Worm (Caenorhabditis elegans) whole organism, early embryonic: ENCODE measurements around the gene glb-11.

Experiments used
- B0310.2 ChIP-seq: sonication (generic microtip); optimal IDR thresholded peaks from 2 replicates; lab custom pipeline; 2016; ENCODE audit warnings: mild to moderate bottlenecking, missing genetic modification characterization, missing compliant biosample characterization
- aly-1 ChIP-seq: sonication (generic microtip); optimal IDR thresholded peaks from 2 replicates; lab custom pipeline; 2016; ENCODE audit warnings: missing genetic modification characterization, missing compliant biosample characterization
- ama-1 ChIP-seq: fragments of 150-350 bp; optimal IDR thresholded peaks from 2 replicates; lab custom pipeline; 2014
- ceh-13 ChIP-seq: fragments of 200-800 bp; sonication (Bioruptor generic); optimal IDR thresholded peaks from 2 replicates; lab custom pipeline; 2018; ENCODE audit warnings: mild to moderate bottlenecking, missing genetic modification characterization, missing compliant biosample characterization
- ceh-36 ChIP-seq: sonication (generic microtip); optimal IDR thresholded peaks from 2 replicates; lab custom pipeline; 2016; ENCODE audit warnings: missing genetic modification characterization, inconsistent platforms, missing compliant biosample characterization
- ets-7 ChIP-seq: sonication (generic microtip); optimal IDR thresholded peaks from 2 replicates; lab custom pipeline; 2016; ENCODE audit warnings: missing genotype, missing genetic modification characterization, missing compliant biosample characterization
- flt-1 ChIP-seq: fragments of 200-800 bp; sonication (Bioruptor generic); IDR thresholded peaks from 2 replicates; pipeline ENCODE4 v1.3.6; 2022; ENCODE audit warnings: missing genetic modification characterization, missing compliant biosample characterization
- hmg-4 ChIP-seq: fragments of 200-800 bp; sonication (Bioruptor generic); optimal IDR thresholded peaks from 2 replicates; lab custom pipeline; 2018; ENCODE audit warnings: mild to moderate bottlenecking, missing genetic modification characterization, missing compliant biosample characterization
- hnd-1 ChIP-seq: sonication (generic microtip); optimal IDR thresholded peaks from 2 replicates; lab custom pipeline; 2016; ENCODE audit warnings: missing genetic modification characterization, missing compliant biosample characterization
- sea-1 ChIP-seq: fragments of 200-800 bp; sonication (Bioruptor generic); conservative IDR thresholded peaks from 2 replicates; pipeline ENCODE4 v1.3.6; 2022; ENCODE audit warnings: missing genetic modification characterization, missing compliant biosample characterization
- tbx-11 ChIP-seq: fragments of 200-800 bp; sonication (Bioruptor generic); IDR thresholded peaks from 2 replicates; pipeline ENCODE4 v1.3.6; 2022; ENCODE audit warnings: missing genetic modification characterization, missing compliant biosample characterization
- tbx-37 ChIP-seq: fragments of 200-800 bp; sonication (Bioruptor generic); conservative IDR thresholded peaks from 2 replicates; pipeline ENCODE4 v1.3.6; 2022; ENCODE audit warnings: missing genetic modification reagents, missing genetic modification characterization, missing compliant biosample characterization
- tra-4 ChIP-seq: sonication (generic microtip); optimal IDR thresholded peaks from 2 replicates; lab custom pipeline; 2017; ENCODE audit warnings: missing genetic modification characterization, missing compliant biosample characterization

ce11 chrIII:3978438-3978837, 13.6 kb downstream of the glb-11 start:
- TF ChIP-seq flt-1: no peak
- TF ChIP-seq ceh-13 (GFP tag; lab: Kevin White, UChicago): no peak
- TF ChIP-seq ama-1 (lab: Kevin White, UChicago): no peak
- no peak for TF ChIP-seq ceh-36 (tag; lab: Kevin White, UChicago)
- TF ChIP-seq tbx-37 (GFP tag; lab: Robert Waterston, UW): no peak
- TF ChIP-seq B0310.2 (tag; lab: Kevin White, UChicago): no peak
- no peak for TF ChIP-seq tbx-11 (GFP tag; lab: Robert Waterston, UW)
- no peak for TF ChIP-seq aly-1
- no peak for TF ChIP-seq ets-7 (tag; lab: Kevin White, UChicago)
- no peak for TF ChIP-seq hmg-4 (GFP tag; lab: Kevin White, UChicago)
- TF ChIP-seq hnd-1: no peak
- TF ChIP-seq tra-4 (tag; lab: Kevin White, UChicago): no peak
- TF ChIP-seq sea-1 (GFP tag; lab: Robert Waterston, UW): no peak
